Fruit fly (Drosophila melanogaster) whole organism, embryonic: Measurements from ENCODE around the gene loqs.

Experiments used
- Asciz ChIP-seq: fragments of 200-800 bp; sonication (Bioruptor generic); optimal IDR thresholded peaks from 2 replicates; lab custom pipeline; 2017; ENCODE audit warnings: missing biosample characterization, mild to moderate bottlenecking, missing genetic modification characterization, missing genetic modification reagents
- BEAF-32 ChIP-seq: fragments of 200-800 bp; sonication (Bioruptor generic); optimal IDR thresholded peaks from 3 replicates; lab custom pipeline; 2017; ENCODE audit warnings: missing biosample characterization, missing genetic modification characterization, mild to moderate bottlenecking, moderate library complexity, missing genetic modification reagents
- CG10147 ChIP-seq: fragments of 200-800 bp; sonication (Bioruptor generic); optimal IDR thresholded peaks from 2 replicates; lab custom pipeline; 2019; ENCODE audit warnings: missing biosample characterization, mild to moderate bottlenecking, missing genetic modification characterization, moderate library complexity
- CG10267 ChIP-seq: fragments of 200-800 bp; sonication (Bioruptor generic); optimal IDR thresholded peaks from 2 replicates; lab custom pipeline; 2018; ENCODE audit warnings: missing biosample characterization, mild to moderate bottlenecking, missing genetic modification characterization, moderate library complexity
- CG10366 ChIP-seq: fragments of 200-800 bp; sonication (Bioruptor generic); IDR thresholded peaks from 2 replicates; pipeline ENCODE4 v1.3.6; 2022; ENCODE audit warnings: missing biosample characterization, missing genetic modification characterization
- CG13624 ChIP-seq: fragments of 200-800 bp; sonication (Bioruptor generic); optimal IDR thresholded peaks from 2 replicates; lab custom pipeline; 2016; ENCODE audit warnings: missing biosample characterization, missing genetic modification characterization
- CG13775 ChIP-seq: fragments of 200-800 bp; sonication (Bioruptor generic); optimal IDR thresholded peaks from 3 replicates; lab custom pipeline; 2017; ENCODE audit warnings: missing biosample characterization, mild to moderate bottlenecking, missing genetic modification characterization
- CG15011 ChIP-seq: fragments of 200-800 bp; sonication (Bioruptor generic); optimal IDR thresholded peaks from 3 replicates; lab custom pipeline; 2018; ENCODE audit warnings: missing biosample characterization, mild to moderate bottlenecking, missing genetic modification characterization
- CG15601 ChIP-seq: fragments of 200-800 bp; sonication (Bioruptor generic); optimal IDR thresholded peaks from 3 replicates; lab custom pipeline; 2019; ENCODE audit warnings: missing biosample characterization, mild to moderate bottlenecking, missing genetic modification characterization, moderate library complexity
- CG16813 ChIP-seq: fragments of 200-800 bp; sonication (Bioruptor generic); IDR thresholded peaks from 3 replicates; pipeline ENCODE4 v1.3.6; 2022; ENCODE audit warnings: missing biosample characterization, missing genetic modification characterization; ENCODE audit not compliant: partially characterized antibody
- CG18764 ChIP-seq: fragments of 200-800 bp; sonication (Bioruptor generic); optimal IDR thresholded peaks from 3 replicates; lab custom pipeline; 2016; ENCODE audit warnings: missing biosample characterization, missing genetic modification characterization
- CG2678 ChIP-seq: fragments of 200-800 bp; sonication (Bioruptor generic); optimal IDR thresholded peaks from 3 replicates; lab custom pipeline; 2019; ENCODE audit warnings: missing biosample characterization, mild to moderate bottlenecking, missing genetic modification characterization, moderate library complexity
- CG30431 ChIP-seq: fragments of 200-800 bp; sonication (Bioruptor generic); optimal IDR thresholded peaks from 2 replicates; lab custom pipeline; 2017; ENCODE audit warnings: missing biosample characterization, missing genetic modification characterization
- CG31224 ChIP-seq: fragments of 200-800 bp; sonication (Bioruptor generic); IDR thresholded peaks from 2 replicates; pipeline ENCODE4 v1.3.6; 2022; ENCODE audit warnings: missing biosample characterization, missing genetic modification characterization
- CG34422 ChIP-seq: fragments of 200-800 bp; sonication (Bioruptor generic); IDR thresholded peaks from 3 replicates; pipeline ENCODE4 v1.3.6; 2022; ENCODE audit warnings: missing biosample characterization, missing genetic modification characterization
- CG4730 ChIP-seq: fragments of 200-800 bp; sonication (Bioruptor generic); IDR thresholded peaks from 2 replicates; pipeline ENCODE4 v1.3.6; 2022; ENCODE audit warnings: missing biosample characterization, missing genetic modification characterization
- CG4854 ChIP-seq: fragments of 200-800 bp; sonication (Bioruptor generic); optimal IDR thresholded peaks from 2 replicates; lab custom pipeline; 2016; ENCODE audit warnings: missing biosample characterization, missing genetic modification characterization, inconsistent platforms
- CG5245 ChIP-seq: fragments of 200-800 bp; sonication (Bioruptor generic); optimal IDR thresholded peaks from 3 replicates; lab custom pipeline; 2016; ENCODE audit warnings: missing biosample characterization, missing genetic modification characterization
- CG6654 ChIP-seq: fragments of 200-800 bp; sonication (Bioruptor generic); optimal IDR thresholded peaks from 2 replicates; lab custom pipeline; 2017; ENCODE audit warnings: missing biosample characterization, mild to moderate bottlenecking, missing genetic modification characterization
- CG6813 ChIP-seq: fragments of 200-800 bp; sonication (Bioruptor generic); optimal IDR thresholded peaks from 2 replicates; lab custom pipeline; 2017; ENCODE audit warnings: missing biosample characterization, missing genetic modification characterization, mild to moderate bottlenecking, moderate library complexity, missing genetic modification reagents
- CG7372 ChIP-seq: fragments of 200-800 bp; sonication (Bioruptor generic); IDR thresholded peaks from 2 replicates; pipeline ENCODE4 v1.3.6; 2022; ENCODE audit warnings: missing biosample characterization, missing genetic modification characterization
- CG8388 ChIP-seq: fragments of 200-800 bp; sonication (Bioruptor generic); optimal IDR thresholded peaks from 2 replicates; lab custom pipeline; 2019; ENCODE audit warnings: missing biosample characterization, mild to moderate bottlenecking, missing genetic modification characterization, moderate library complexity
- CG8765 ChIP-seq: fragments of 200-800 bp; sonication (Bioruptor generic); IDR thresholded peaks from 2 replicates; pipeline ENCODE4 v1.3.6; 2022; ENCODE audit warnings: missing biosample characterization, missing genetic modification characterization
- Chrac-16 ChIP-seq: fragments of 200-800 bp; sonication (Bioruptor generic); optimal IDR thresholded peaks from 3 replicates; lab custom pipeline; 2016; ENCODE audit warnings: missing biosample characterization, missing genetic modification characterization
- HHEX ChIP-seq: fragments of 200-800 bp; sonication (Bioruptor generic); optimal IDR thresholded peaks from 3 replicates; lab custom pipeline; 2017; ENCODE audit warnings: missing biosample characterization, mild to moderate bottlenecking, missing genetic modification characterization, missing genetic modification reagents
- HLH4C ChIP-seq: fragments of 200-800 bp; sonication (Bioruptor generic); IDR thresholded peaks from 3 replicates; pipeline ENCODE4 v1.3.6; 2022; ENCODE audit warnings: missing biosample characterization, missing genetic modification characterization; ENCODE audit not compliant: partially characterized antibody
- Lim3 ChIP-seq: fragments of 200-800 bp; sonication (Bioruptor generic); IDR thresholded peaks from 2 replicates; pipeline ENCODE4 v1.3.6; 2022; ENCODE audit warnings: missing biosample characterization, missing genetic modification characterization
- MBD-R2 ChIP-seq: fragments of 200-800 bp; sonication (Bioruptor generic); IDR thresholded peaks from 2 replicates; pipeline ENCODE4 v1.3.6; 2022; ENCODE audit warnings: missing biosample characterization, missing genetic modification characterization
- Ssrp ChIP-seq: fragments of 200-800 bp; sonication (Bioruptor generic); optimal IDR thresholded peaks from 2 replicates; lab custom pipeline; 2018; ENCODE audit warnings: missing biosample characterization, mild to moderate bottlenecking, missing genetic modification characterization, moderate library complexity
- ap ChIP-seq: fragments of 200-800 bp; sonication (Bioruptor generic); IDR thresholded peaks from 2 replicates; pipeline ENCODE4 v1.3.6; 2022; ENCODE audit warnings: missing biosample characterization, missing genetic modification characterization
- bab2 ChIP-seq: fragments of 200-800 bp; sonication (Bioruptor generic); optimal IDR thresholded peaks from 2 replicates; lab custom pipeline; 2016; ENCODE audit warnings: missing biosample characterization, missing genetic modification characterization
- bsh ChIP-seq, 2 experiments: fragments of 200-800 bp; sonication (Bioruptor generic); optimal IDR thresholded peaks; 2 replicates each; lab custom pipeline; 2017 to 2018; ENCODE audit warnings: mild to moderate bottlenecking in 2 of 2, missing biosample characterization in 2 of 2, missing genetic modification characterization in 2 of 2, moderate library complexity in 1 of 2
- caup ChIP-seq: fragments of 200-800 bp; sonication (Bioruptor generic); optimal IDR thresholded peaks from 3 replicates; lab custom pipeline; 2017; ENCODE audit warnings: missing biosample characterization, mild to moderate bottlenecking, missing genetic modification characterization, moderate library complexity; ENCODE audit not compliant: severe bottlenecking
- cg ChIP-seq: fragments of 200-800 bp; sonication (Bioruptor generic); optimal IDR thresholded peaks from 3 replicates; lab custom pipeline; 2019; ENCODE audit warnings: missing biosample characterization, mild to moderate bottlenecking, missing genetic modification characterization, moderate library complexity
- chm ChIP-seq: fragments of 200-800 bp; sonication (Bioruptor generic); IDR thresholded peaks from 2 replicates; pipeline ENCODE4 v1.3.6; 2022; ENCODE audit warnings: missing biosample characterization, missing genetic modification characterization
- ci ChIP-seq: fragments of 200-800 bp; sonication (Bioruptor generic); IDR thresholded peaks from 3 replicates; pipeline ENCODE4 v1.3.6; 2022; ENCODE audit warnings: missing biosample characterization, missing genetic modification characterization
- corto ChIP-seq: fragments of 200-800 bp; sonication (Bioruptor generic); optimal IDR thresholded peaks from 2 replicates; lab custom pipeline; 2016; ENCODE audit warnings: missing biosample characterization, mild to moderate bottlenecking, missing genetic modification characterization, moderate library complexity
- crol ChIP-seq: fragments of 200-800 bp; sonication (Bioruptor generic); IDR thresholded peaks from 2 replicates; pipeline ENCODE4 v1.3.6; 2022; ENCODE audit warnings: missing biosample characterization, missing genetic modification characterization
- danr ChIP-seq: fragments of 200-800 bp; sonication (Bioruptor generic); IDR thresholded peaks from 2 replicates; pipeline ENCODE4 v1.3.6; 2022; ENCODE audit warnings: missing biosample characterization, missing genetic modification characterization
- gcm ChIP-seq: fragments of 200-800 bp; sonication (Bioruptor generic); optimal IDR thresholded peaks from 2 replicates; lab custom pipeline; 2019; ENCODE audit warnings: missing biosample characterization, mild to moderate bottlenecking, missing genetic modification characterization, moderate library complexity
- gcm2 ChIP-seq: fragments of 200-800 bp; sonication (Bioruptor generic); optimal IDR thresholded peaks from 2 replicates; lab custom pipeline; 2016; ENCODE audit warnings: missing biosample characterization, missing genetic modification characterization
- knrl ChIP-seq: fragments of 200-800 bp; sonication (Bioruptor generic); IDR thresholded peaks from 3 replicates; pipeline ENCODE4 v1.3.6; 2022; ENCODE audit warnings: missing biosample characterization, missing genetic modification characterization; ENCODE audit not compliant: partially characterized antibody
- lov ChIP-seq, 2 experiments: fragments of 200-800 bp in 1 of 2; fragments of >200 bp in 1 of 2; sonication (Bioruptor generic) in 1 of 2; IDR thresholded peaks in 1 of 2; optimal IDR thresholded peaks in 1 of 2; 2 replicates in 1 of 2; 3 replicates in 1 of 2; pipeline versions ENCODE4 v1.3.6 to Lab custom; 2017 to 2022; ENCODE audit warnings: missing biosample characterization in 1 of 2, missing genetic modification characterization in 1 of 2
- sens ChIP-seq: fragments of 200-800 bp; sonication (Bioruptor generic); peaks from one replicate; lab custom pipeline; 2016; ENCODE audit warnings: missing biosample characterization, missing genetic modification characterization
- sob ChIP-seq: fragments of 200-800 bp; sonication (Bioruptor generic); IDR thresholded peaks from 2 replicates; pipeline ENCODE4 v1.3.6; 2022; ENCODE audit warnings: missing biosample characterization, missing genetic modification characterization
- twi ChIP-seq: fragments of 200-800 bp; optimal IDR thresholded peaks from 2 replicates; lab custom pipeline; 2019; ENCODE audit warnings: missing biosample characterization, mild to moderate bottlenecking, missing genetic modification characterization, moderate library complexity
- usp ChIP-seq: fragments of >200 bp; optimal IDR thresholded peaks from 2 replicates; lab custom pipeline; 2017; ENCODE audit warnings: missing biosample characterization, missing genetic modification characterization
- vvl ChIP-seq: fragments of 200-800 bp; sonication (Bioruptor generic); IDR thresholded peaks from 2 replicates; pipeline ENCODE4 v1.3.6; 2022; ENCODE audit warnings: missing biosample characterization, missing genetic modification characterization

loqs gene

dm6 chr2L:13373435-13374242 lies 8.8 kb upstream of the loqs start, which contains the start of the genes Bdp1 and CG6565 (continued):
- TF ChIP-seq danr (GFP tag; lab: Robert Waterston, UW) (peak; percentile 97), crol (GFP tag; lab: Robert Waterston, UW) (peak; percentile 94), ap (peak; percentile 87), CG10366 (GFP tag; lab: Robert Waterston, UW) (peak; percentile 94), MBD-R2 (GFP tag; lab: Robert Waterston, UW) (peak; percentile 87), HHEX (GFP tag; lab: Kevin White, UChicago) (peak; percentile 97), bsh (GFP tag; optimal IDR thresholded peaks at IDR 0.05; lab: Kevin White, UChicago) (peak; percentile 83 to 95), CG15601 (peak; percentile 93), CG6813 (GFP tag; lab: Kevin White, UChicago) (peak; percentile 85), caup (GFP tag; lab: Kevin White, UChicago) (peak; percentile 95), gcm2 (GFP tag; lab: Kevin White, UChicago) (peak; percentile 97), twi (tag; lab: Kevin White, UChicago) (peak; percentile 94), CG13624 (peak; percentile 99), CG30431 (GFP tag; lab: Kevin White, UChicago) (peak; percentile 98), knrl (GFP tag; lab: Robert Waterston, UW) (peak; percentile 63), sob (GFP tag; lab: Robert Waterston, UW) (peak; percentile 97), CG5245 (peak; percentile 97), CG10147 (GFP tag; lab: Kevin White, UChicago) (peak; percentile 93), Lim3 (peak; percentile 84), CG16813 (GFP tag; lab: Robert Waterston, UW) (0 out of 3 replicates have a peak, but pooled peaks have one; percentile 35), BEAF-32 (GFP tag; lab: Kevin White, UChicago) (peak; percentile 70), chm (GFP tag; lab: Robert Waterston, UW) (peak; percentile 91), CG2678 (peak; percentile 97), CG4730 (GFP tag; lab: Robert Waterston, UW) (peak; percentile 94), CG10267 (peak; percentile 100), CG34422 (GFP tag; lab: Robert Waterston, UW) (peak; percentile 96), cg (no peak), CG6654 (peak; percentile 90), CG13775 (GFP tag; lab: Kevin White, UChicago) (peak; percentile 99), sens (peak; percentile 100), CG8388 (GFP tag; lab: Kevin White, UChicago) (peak; percentile 94), CG31224 (GFP tag; lab: Robert Waterston, UW) (peak; percentile 90), ci (peak; percentile 86), CG4854 (peak; percentile 97), corto (GFP tag; lab: Kevin White, UChicago) (peak; percentile 83), Asciz (peak; percentile 93), CG15011 (GFP tag; lab: Kevin White, UChicago) (peak; percentile 94), lov (optimal IDR thresholded peaks at IDR 0.05; lab: Kevin White, UChicago) (no peak), lov (GFP tag; IDR thresholded peaks at IDR 0.05; lab: Robert Waterston, UW) (peak; percentile 85; the same call in 2 of the 3 replicates), HLH4C (GFP tag; lab: Robert Waterston, UW) (no peak), bab2 (GFP tag; lab: Kevin White, UChicago) (peak; percentile 99), CG7372 (GFP tag; lab: Robert Waterston, UW) (peak; percentile 96), Chrac-16 (GFP tag; lab: Kevin White, UChicago) (peak; percentile 98), gcm (GFP tag; lab: Kevin White, UChicago) (peak; percentile 90), vvl (GFP tag; lab: Robert Waterston, UW) (peak; percentile 91), CG18764 (peak; percentile 96), usp (GFP tag; lab: Kevin White, UChicago) (no peak), Ssrp (peak; percentile 98), CG8765 (GFP tag; lab: Robert Waterston, UW) (peak; percentile 95; the same call in 1 of the 2 replicates)
